Worm (Caenorhabditis elegans) whole organism, midembryonic: ENCODE results near the gene adk-1.
"Not testable (repeated sequence)": the region's sequence is repeated elsewhere in the genome, so short reads cannot be mapped to it uniquely, and the experiment has no call there.

ENCODE experiments used
- T22C8.4 ChIP-seq: fragments of 200-800 bp; sonication (Bioruptor generic); IDR thresholded peaks from 2 replicates; pipeline ENCODE4 v1.3.6; 2022; ENCODE audit warnings: missing genetic modification characterization, missing compliant biosample characterization
- cog-1 ChIP-seq: sonication (generic microtip); optimal IDR thresholded peaks from 2 replicates; lab custom pipeline; 2016; ENCODE audit warnings: missing genetic modification characterization, missing compliant biosample characterization
- flt-1 ChIP-seq: fragments of 200-800 bp; sonication (Bioruptor generic); IDR thresholded peaks from 2 replicates; pipeline ENCODE4 v1.3.6; 2022; ENCODE audit warnings: missing genetic modification characterization, missing compliant biosample characterization
- klf-2 ChIP-seq: fragments of 200-800 bp; sonication (Bioruptor generic); conservative IDR thresholded peaks from 2 replicates; pipeline ENCODE4 v1.3.6; 2022; ENCODE audit warnings: missing genetic modification reagents, missing genetic modification characterization, missing compliant biosample characterization
- med-1 ChIP-seq: sonication (generic microtip); optimal IDR thresholded peaks from 2 replicates; lab custom pipeline; 2017; ENCODE audit warnings: missing genetic modification characterization, mild to moderate bottlenecking, missing compliant biosample characterization, antibody characterized with exemption, missing genetic modification reagents; ENCODE audit not compliant: insufficient read depth
- ref-1 ChIP-seq: fragments of 200-800 bp; sonication (Bioruptor generic); conservative IDR thresholded peaks from 2 replicates; pipeline ENCODE4 v1.3.6; 2022; ENCODE audit warnings: missing genetic modification reagents, missing genetic modification characterization, missing compliant biosample characterization
- tab-1 ChIP-seq: fragments of 200-800 bp; sonication (Bioruptor generic); IDR thresholded peaks from 2 replicates; pipeline ENCODE4 v1.3.6; 2022; ENCODE audit warnings: missing genetic modification characterization, missing compliant biosample characterization
- ztf-23 ChIP-seq: fragments of 200-800 bp; sonication (Bioruptor generic); IDR thresholded peaks from 2 replicates; pipeline ENCODE4 v1.3.6; 2022; ENCODE audit warnings: missing genetic modification reagents, missing genetic modification characterization, missing compliant biosample characterization
- ztf-29 ChIP-seq: fragments of 200-800 bp; sonication (Bioruptor generic); IDR thresholded peaks from 2 replicates; pipeline ENCODE4 v1.3.6; 2022; ENCODE audit warnings: missing genetic modification reagents, missing genetic modification characterization, missing compliant biosample characterization

adk-1 gene

ce11 chrIV:11210781-11211256, at the start of gene adk-1:
TSS of gene adk-1 (minus strand) at chrIV:11210831.
- TF ChIP-seq flt-1 (GFP tag; lab: Robert Waterston, UW) (no peak), ztf-29 (GFP tag; lab: Robert Waterston, UW) (no peak), tab-1 (GFP tag; lab: Robert Waterston, UW) (no peak), ref-1 (GFP tag; lab: Robert Waterston, UW) (no peak), med-1 (GFP tag; lab: Kevin White, UChicago) (no peak), ztf-23 (GFP tag; lab: Robert Waterston, UW) (no peak), T22C8.4 (GFP tag; lab: Robert Waterston, UW) (no peak), cog-1 (tag; lab: Kevin White, UChicago) (no peak), klf-2 (GFP tag; lab: Robert Waterston, UW) (no peak)

- TF ChIP-seq tab-1 (GFP tag; lab: Robert Waterston, UW): no peak
- no peak for TF ChIP-seq flt-1 (GFP tag; lab: Robert Waterston, UW)
- TF ChIP-seq ref-1 (GFP tag; lab: Robert Waterston, UW): no peak
- no peak for TF ChIP-seq ztf-23 (GFP tag; lab: Robert Waterston, UW)
- no peak for TF ChIP-seq klf-2 (GFP tag; lab: Robert Waterston, UW)
- no peak for TF ChIP-seq cog-1 (tag; lab: Kevin White, UChicago)
- no peak for TF ChIP-seq med-1 (GFP tag; lab: Kevin White, UChicago)
- no peak for TF ChIP-seq ztf-29 (GFP tag; lab: Robert Waterston, UW)
- no peak for TF ChIP-seq T22C8.4 (GFP tag; lab: Robert Waterston, UW)
Measured at ce11 chrIV:11259485-11259972, 48.9 kb upstream of the adk-1 start, which contains the start of gene gtl-1. TSS of gene gtl-1 (minus strand) at chrIV:11259535.

- no peak for TF ChIP-seq T22C8.4 (GFP tag; lab: Robert Waterston, UW)
- no peak for TF ChIP-seq med-1 (GFP tag; lab: Kevin White, UChicago)
- no peak for TF ChIP-seq ref-1 (GFP tag; lab: Robert Waterston, UW)
- no peak for TF ChIP-seq klf-2 (GFP tag; lab: Robert Waterston, UW)
- no peak for TF ChIP-seq ztf-29 (GFP tag; lab: Robert Waterston, UW)
- TF ChIP-seq flt-1 (GFP tag; lab: Robert Waterston, UW): no peak
- no peak for TF ChIP-seq cog-1 (tag; lab: Kevin White, UChicago)
- no peak for TF ChIP-seq tab-1 (GFP tag; lab: Robert Waterston, UW)
- TF ChIP-seq ztf-23 (GFP tag; lab: Robert Waterston, UW): no peak
Measured at ce11 chrIV:11257476-11257875, 46.8 kb upstream of the adk-1 start.

ce11 chrIV:11253689-11254088, 43.1 kb upstream of the adk-1 start, which contains the start of gene C05C12.1:
TSS of gene C05C12.1 (plus strand) at chrIV:11253989.
- not testable (repeated sequence) for TF ChIP-seq med-1 (GFP tag; lab: Kevin White, UChicago); ref-1 (GFP tag; lab: Robert Waterston, UW); T22C8.4 (GFP tag; lab: Robert Waterston, UW)

- TF ChIP-seq klf-2 (GFP tag; lab: Robert Waterston, UW) (no peak), cog-1 (tag; lab: Kevin White, UChicago) (no peak), ztf-29 (GFP tag; lab: Robert Waterston, UW) (no peak), ref-1 (GFP tag; lab: Robert Waterston, UW) (no peak), ztf-23 (GFP tag; lab: Robert Waterston, UW) (no peak), tab-1 (GFP tag; lab: Robert Waterston, UW) (no peak)
Measured at ce11 chrIV:11248031-11248631, 37.5 kb upstream of the adk-1 start, which contains the start of gene C05C12.4. TSS of gene C05C12.4 (minus strand) at chrIV:11248081.

ce11 chrIV:11247434-11247833, 36.8 kb upstream of the adk-1 start:
- TF ChIP-seq T22C8.4 (GFP tag; lab: Robert Waterston, UW) (no peak), med-1 (GFP tag; lab: Kevin White, UChicago) (no peak), ztf-29 (GFP tag; lab: Robert Waterston, UW) (no peak), ref-1 (GFP tag; lab: Robert Waterston, UW) (no peak), klf-2 (GFP tag; lab: Robert Waterston, UW) (no peak), tab-1 (GFP tag; lab: Robert Waterston, UW) (no peak), flt-1 (GFP tag; lab: Robert Waterston, UW) (no peak), ztf-23 (GFP tag; lab: Robert Waterston, UW) (no peak), cog-1 (tag; lab: Kevin White, UChicago) (no peak)

ce11 chrIV:11241368-11241767, 30.7 kb upstream of the adk-1 start, which contains the start of gene C05C12.6:
TSS of gene C05C12.6 (minus strand) at chrIV:11241468.
- TF ChIP-seq flt-1 (GFP tag; lab: Robert Waterston, UW) (no peak), ztf-29 (GFP tag; lab: Robert Waterston, UW) (no peak), T22C8.4 (GFP tag; lab: Robert Waterston, UW) (no peak), tab-1 (GFP tag; lab: Robert Waterston, UW) (no peak), ref-1 (GFP tag; lab: Robert Waterston, UW) (no peak), cog-1 (tag; lab: Kevin White, UChicago) (no peak), klf-2 (GFP tag; lab: Robert Waterston, UW) (no peak), med-1 (GFP tag; lab: Kevin White, UChicago) (no peak), ztf-23 (GFP tag; lab: Robert Waterston, UW) (no peak)

ce11 chrIV:11235755-11236154, 25.1 kb upstream of the adk-1 start:
- TF ChIP-seq T22C8.4 (GFP tag; lab: Robert Waterston, UW) (no peak), ztf-23 (GFP tag; lab: Robert Waterston, UW) (no peak), ref-1 (GFP tag; lab: Robert Waterston, UW) (no peak), cog-1 (tag; lab: Kevin White, UChicago) (no peak), klf-2 (GFP tag; lab: Robert Waterston, UW) (no peak), med-1 (GFP tag; lab: Kevin White, UChicago) (no peak), ztf-29 (GFP tag; lab: Robert Waterston, UW) (no peak), tab-1 (GFP tag; lab: Robert Waterston, UW) (no peak), flt-1 (GFP tag; lab: Robert Waterston, UW) (no peak)
